Worm (Caenorhabditis elegans) whole organism, mixed stage, embryonic: Measurements from ENCODE around the gene str-63.

Experiments
- nhr-12 ChIP-seq: fragments of 150-350 bp; optimal IDR thresholded peaks from 2 replicates; lab custom pipeline; 2014; ENCODE audit warnings: missing biosample characterization, missing genetic modification characterization
- nhr-237 ChIP-seq: fragments of 150-350 bp; optimal IDR thresholded peaks from 2 replicates; lab custom pipeline; 2014; ENCODE audit warnings: missing biosample characterization, missing genetic modification characterization
- nhr-28 ChIP-seq: fragments of 150-350 bp; optimal IDR thresholded peaks from 2 replicates; lab custom pipeline; 2014; ENCODE audit warnings: missing biosample characterization, missing genetic modification characterization
- snpc-4 ChIP-seq: fragments of 150-350 bp; optimal IDR thresholded peaks from 2 replicates; lab custom pipeline; 2014; ENCODE audit warnings: missing biosample characterization, missing genetic modification characterization

- TF ChIP-seq nhr-12 (tag; lab: Kevin White, UChicago) (no peak), snpc-4 (tag; lab: Kevin White, UChicago) (no peak), nhr-28 (tag; lab: Kevin White, UChicago) (no peak), nhr-237 (no peak)
Measured at ce11 chrV:3301898-3302297, 49.5 kb upstream of the str-63 start, which contains the start of gene srbc-1.
